Fruit fly (Drosophila melanogaster) whole organism, embryonic: ENCODE measurements around the gene CG5886.
A peak's percentile ranks its signal among the peaks of the same experiment; 100 is the strongest.

Experiments
- Awh ChIP-seq: fragments of 200-800 bp; sonication (Bioruptor generic); IDR thresholded peaks from 2 replicates; pipeline ENCODE4, ENCODE4 v1.3.6; 2022; ENCODE audit warnings: missing biosample characterization, missing genetic modification characterization
- Bdp1 ChIP-seq: fragments of 200-800 bp; sonication (Bioruptor generic); optimal IDR thresholded peaks from 3 replicates; lab custom pipeline; 2016; ENCODE audit warnings: missing biosample characterization, missing genetic modification characterization
- Bteb2 ChIP-seq: fragments of 200-800 bp; sonication (Bioruptor generic); optimal IDR thresholded peaks from 2 replicates; lab custom pipeline; 2016; ENCODE audit warnings: missing biosample characterization, missing genetic modification characterization
- CG10209 ChIP-seq: fragments of 200-800 bp; sonication (Bioruptor generic); optimal IDR thresholded peaks from 3 replicates; lab custom pipeline; 2017; ENCODE audit warnings: missing biosample characterization, mild to moderate bottlenecking, missing genetic modification characterization, missing genetic modification reagents
- CG11398 ChIP-seq: fragments of 200-800 bp; sonication (Bioruptor generic); optimal IDR thresholded peaks from 2 replicates; lab custom pipeline; 2016; ENCODE audit warnings: missing biosample characterization, missing genetic modification characterization
- CG11695 ChIP-seq: fragments of 200-800 bp; sonication (Bioruptor generic); IDR thresholded peaks from 3 replicates; pipeline ENCODE4 v1.3.6; 2022; ENCODE audit warnings: missing biosample characterization, missing genetic modification characterization
- CG12744 ChIP-seq: fragments of 200-800 bp; sonication (Bioruptor generic); optimal IDR thresholded peaks from 2 replicates; lab custom pipeline; 2016; ENCODE audit warnings: missing biosample characterization, missing genetic modification characterization
- CG14667 ChIP-seq: fragments of 200-800 bp; sonication (Bioruptor generic); IDR thresholded peaks from 2 replicates; pipeline ENCODE4 v1.3.6; 2022; ENCODE audit warnings: missing biosample characterization, missing genetic modification characterization
- CG1647 ChIP-seq: fragments of 200-800 bp; sonication (Bioruptor generic); optimal IDR thresholded peaks from 3 replicates; lab custom pipeline; 2016; ENCODE audit warnings: missing biosample characterization, missing genetic modification characterization
- CG17186 ChIP-seq: fragments of 200-800 bp; sonication (Bioruptor generic); optimal IDR thresholded peaks from 3 replicates; lab custom pipeline; 2017; ENCODE audit warnings: missing biosample characterization, missing genetic modification reagents, missing genetic modification characterization
- CG17359 ChIP-seq: fragments of 200-800 bp; sonication (Bioruptor generic); optimal IDR thresholded peaks from 3 replicates; lab custom pipeline; 2018; ENCODE audit warnings: missing biosample characterization, mild to moderate bottlenecking, missing genetic modification characterization, moderate library complexity
- CG17568 ChIP-seq: fragments of 200-800 bp; sonication (Bioruptor generic); optimal IDR thresholded peaks from 2 replicates; lab custom pipeline; 2018; ENCODE audit warnings: missing biosample characterization, mild to moderate bottlenecking, missing genetic modification characterization, moderate library complexity
- CG2129 ChIP-seq: fragments of 200-800 bp; sonication (Bioruptor generic); IDR thresholded peaks from 2 replicates; pipeline ENCODE4 v1.3.6; 2022; ENCODE audit warnings: missing biosample characterization, missing genetic modification characterization; ENCODE audit not compliant: partially characterized antibody
- CG3847 ChIP-seq: fragments of 200-800 bp; sonication (Bioruptor generic); IDR thresholded peaks from 2 replicates; pipeline ENCODE4 v1.3.6; 2022; ENCODE audit warnings: missing biosample characterization, missing genetic modification characterization
- CG4282 ChIP-seq: fragments of 200-800 bp; sonication (Bioruptor generic); optimal IDR thresholded peaks from 2 replicates; lab custom pipeline; 2016; ENCODE audit warnings: missing biosample characterization, missing genetic modification characterization
- CG5953 ChIP-seq: fragments of 200-800 bp; sonication (Bioruptor generic); IDR thresholded peaks from 2 replicates; pipeline ENCODE4 v1.3.6; 2022; ENCODE audit warnings: missing biosample characterization, missing genetic modification characterization
- CG6272 ChIP-seq: fragments of 200-800 bp; sonication (Bioruptor generic); IDR thresholded peaks from 2 replicates; pipeline ENCODE4 v1.3.6; 2022; ENCODE audit warnings: missing biosample characterization, missing genetic modification characterization
- CG8359 ChIP-seq: fragments of 200-800 bp; sonication (Bioruptor generic); optimal IDR thresholded peaks from 2 replicates; lab custom pipeline; 2017; ENCODE audit warnings: missing biosample characterization, mild to moderate bottlenecking, missing genetic modification characterization, borderline replicate concordance
- Camta ChIP-seq: fragments of 200-800 bp; sonication (Bioruptor generic); optimal IDR thresholded peaks from 2 replicates; lab custom pipeline; 2016; ENCODE audit warnings: missing biosample characterization, missing genetic modification characterization
- Dref ChIP-seq: fragments of 200-800 bp; sonication (Bioruptor generic); IDR thresholded peaks from 2 replicates; pipeline ENCODE4 v1.3.6; 2022; ENCODE audit warnings: missing biosample characterization, missing genetic modification characterization
- Gsc ChIP-seq: fragments of 200-800 bp; sonication (Bioruptor generic); IDR thresholded peaks from 2 replicates; pipeline ENCODE4 v1.3.6; 2022; ENCODE audit warnings: missing biosample characterization, missing genetic modification characterization
- HLH54F ChIP-seq: fragments of 200-800 bp; sonication (Bioruptor generic); optimal IDR thresholded peaks from 3 replicates; lab custom pipeline; 2016; ENCODE audit warnings: missing biosample characterization, missing genetic modification characterization
- HmgD ChIP-seq: fragments of 200-800 bp; sonication (Bioruptor generic); optimal IDR thresholded peaks from 3 replicates; lab custom pipeline; 2016; ENCODE audit warnings: missing biosample characterization, missing genetic modification characterization
- Lpt ChIP-seq: fragments of >200 bp; optimal IDR thresholded peaks from 2 replicates; lab custom pipeline; 2018; ENCODE audit warnings: missing biosample characterization, missing genetic modification characterization
- MTF-1 ChIP-seq: fragments of 200-800 bp; sonication (Bioruptor generic); optimal IDR thresholded peaks from 2 replicates; lab custom pipeline; 2018; ENCODE audit warnings: missing biosample characterization, mild to moderate bottlenecking, missing genetic modification characterization, borderline replicate concordance
- NK7.1 ChIP-seq: fragments of 200-800 bp; sonication (Bioruptor generic); optimal IDR thresholded peaks from 3 replicates; lab custom pipeline; 2016; ENCODE audit warnings: missing biosample characterization, missing genetic modification characterization
- Nf-YA ChIP-seq: fragments of 200-800 bp; sonication (Bioruptor generic); IDR thresholded peaks from 2 replicates; pipeline ENCODE4 v1.3.6; 2022; ENCODE audit warnings: missing biosample characterization, missing genetic modification characterization
- Sox102F ChIP-seq: fragments of 200-800 bp; sonication (Bioruptor generic); optimal IDR thresholded peaks from 2 replicates; lab custom pipeline; 2018; ENCODE audit warnings: missing biosample characterization, mild to moderate bottlenecking, missing genetic modification characterization, moderate library complexity
- Spps ChIP-seq: fragments of 200-800 bp; sonication (Bioruptor generic); optimal IDR thresholded peaks from 2 replicates; lab custom pipeline; 2018; ENCODE audit warnings: missing biosample characterization, mild to moderate bottlenecking, missing genetic modification characterization
- Xrp1 ChIP-seq: fragments of 200-800 bp; sonication (Bioruptor generic); IDR thresholded peaks from 2 replicates; pipeline ENCODE4 v1.3.6; 2022; ENCODE audit warnings: missing biosample characterization, missing genetic modification characterization
- bab2 ChIP-seq: fragments of 200-800 bp; sonication (Bioruptor generic); optimal IDR thresholded peaks from 2 replicates; lab custom pipeline; 2016; ENCODE audit warnings: missing biosample characterization, missing genetic modification characterization
- cato ChIP-seq: fragments of 200-800 bp; sonication (Bioruptor generic); optimal IDR thresholded peaks from 2 replicates; lab custom pipeline; 2016; ENCODE audit warnings: missing biosample characterization, missing genetic modification characterization, borderline replicate concordance
- caup ChIP-seq: fragments of 200-800 bp; sonication (Bioruptor generic); optimal IDR thresholded peaks from 3 replicates; lab custom pipeline; 2017; ENCODE audit warnings: missing biosample characterization, mild to moderate bottlenecking, missing genetic modification characterization, moderate library complexity; ENCODE audit not compliant: severe bottlenecking
- croc ChIP-seq: fragments of 200-800 bp; sonication (Bioruptor generic); conservative IDR thresholded peaks from 3 replicates; pipeline ENCODE4 v1.3.6; 2022; ENCODE audit warnings: missing biosample characterization, missing genetic modification characterization
- fu2 ChIP-seq: fragments of 200-800 bp; sonication (Bioruptor generic); optimal IDR thresholded peaks from 2 replicates; lab custom pipeline; 2016; ENCODE audit warnings: missing biosample characterization, missing genetic modification characterization
- grn ChIP-seq: fragments of 200-800 bp; sonication (Bioruptor generic); optimal IDR thresholded peaks from 3 replicates; lab custom pipeline; 2017; ENCODE audit warnings: missing biosample characterization, missing genetic modification characterization
- hbn ChIP-seq: fragments of 200-800 bp; sonication (Bioruptor generic); IDR thresholded peaks from 2 replicates; pipeline ENCODE4 v1.3.6; 2022; ENCODE audit warnings: missing biosample characterization, missing genetic modification characterization; ENCODE audit not compliant: partially characterized antibody
- lola ChIP-seq, 3 experiments: fragments of >200 bp in 2 of 3; fragments of 200-800 bp in 1 of 3; sonication (Bioruptor generic) in 1 of 3; optimal IDR thresholded peaks; 2 replicates each; lab custom pipeline; 2017 to 2019; ENCODE audit warnings: missing biosample characterization in 3 of 3, missing genetic modification characterization in 3 of 3, mild to moderate bottlenecking in 1 of 3, moderate library complexity in 1 of 3
- onecut ChIP-seq: fragments of 200-800 bp; sonication (Bioruptor generic); IDR thresholded peaks from 2 replicates; pipeline ENCODE4 v1.3.6; 2022; ENCODE audit warnings: missing biosample characterization, missing genetic modification characterization
- otp ChIP-seq: fragments of 200-800 bp; sonication (Bioruptor generic); IDR thresholded peaks from 3 replicates; pipeline ENCODE4, ENCODE4 v1.3.6; 2022; ENCODE audit warnings: missing biosample characterization, missing genetic modification characterization
- p53 ChIP-seq: fragments of 200-800 bp; sonication (Bioruptor generic); optimal IDR thresholded peaks from 2 replicates; lab custom pipeline; 2016; ENCODE audit warnings: missing biosample characterization, missing genetic modification characterization
- pho ChIP-seq: fragments of 200-800 bp; sonication (Bioruptor generic); optimal IDR thresholded peaks from 2 replicates; lab custom pipeline; 2016; ENCODE audit warnings: missing biosample characterization, missing genetic modification characterization
- pita ChIP-seq: fragments of 200-800 bp; sonication (Bioruptor generic); optimal IDR thresholded peaks from 2 replicates; lab custom pipeline; 2017; ENCODE audit warnings: missing biosample characterization, mild to moderate bottlenecking, missing genetic modification characterization
- sens-2 ChIP-seq: fragments of 200-800 bp; sonication (Bioruptor generic); IDR thresholded peaks from 2 replicates; pipeline ENCODE4 v1.3.6; 2022; ENCODE audit warnings: missing biosample characterization, missing genetic modification characterization
- tap ChIP-seq: fragments of 200-800 bp; optimal IDR thresholded peaks from 3 replicates; lab custom pipeline; 2019; ENCODE audit warnings: missing biosample characterization, mild to moderate bottlenecking, missing genetic modification characterization, moderate library complexity
- tgo ChIP-seq: fragments of 200-800 bp; sonication (Bioruptor generic); IDR thresholded peaks from 3 replicates; pipeline ENCODE4 v1.3.6; 2022; ENCODE audit warnings: missing biosample characterization, missing genetic modification characterization
- tll ChIP-seq, 2 experiments: fragments of 200-800 bp in 1 of 2; fragments of >200 bp in 1 of 2; sonication (Bioruptor generic) in 1 of 2; optimal IDR thresholded peaks; 2 replicates each; lab custom pipeline; 2017 to 2019; ENCODE audit warnings: missing biosample characterization in 2 of 2, missing genetic modification characterization in 2 of 2, mild to moderate bottlenecking in 1 of 2, moderate library complexity in 1 of 2
- vnd ChIP-seq: fragments of 200-800 bp; sonication (Bioruptor generic); IDR thresholded peaks from 3 replicates; pipeline ENCODE4 v1.3.6; 2022; ENCODE audit warnings: missing biosample characterization, missing genetic modification characterization; ENCODE audit not compliant: partially characterized antibody
- wek ChIP-seq: fragments of 200-800 bp; sonication (Bioruptor generic); optimal IDR thresholded peaks from 3 replicates; lab custom pipeline; 2018; ENCODE audit warnings: missing biosample characterization, mild to moderate bottlenecking, missing genetic modification characterization, moderate library complexity
- zen ChIP-seq: fragments of 200-800 bp; sonication (Bioruptor generic); optimal IDR thresholded peaks from 3 replicates; lab custom pipeline; 2018; ENCODE audit warnings: missing biosample characterization, mild to moderate bottlenecking, missing genetic modification characterization, moderate library complexity

CG5886 gene

dm6 chr3R:25885136-25885535 lies 33.7 kb downstream of the CG5886 start (continued):
- TF ChIP-seq CG17359 (peak; percentile 5), CG14667 (no peak), CG6272 (GFP tag; lab: Robert Waterston, UW) (no peak), CG1647 (GFP tag; lab: Kevin White, UChicago) (no peak), CG4282 (GFP tag; lab: Kevin White, UChicago) (no peak), hbn (GFP tag; lab: Robert Waterston, UW) (no peak), caup (GFP tag; lab: Kevin White, UChicago) (peak; percentile 19), CG8359 (GFP tag; lab: Kevin White, UChicago) (peak; percentile 19), Awh (GFP tag; lab: Robert Waterston, UW) (peak; percentile 56; the same call in 1 of the 2 replicates), lola (GFP tag; optimal IDR thresholded peaks at IDR 0.05; lab: Kevin White, UChicago) (peak in 1 of 3 experiments; percentile 35), Sox102F (GFP tag; lab: Kevin White, UChicago) (no peak), CG17568 (GFP tag; lab: Kevin White, UChicago) (peak; percentile 74), otp (peak; percentile 31; the same call in 1 of the 3 replicates), Bteb2 (no peak), zen (tag; lab: Kevin White, UChicago) (no peak), CG5953 (GFP tag; lab: Robert Waterston, UW) (0 out of 2 replicates have a peak, but pooled peaks have one; percentile 40), CG17186 (GFP tag; lab: Kevin White, UChicago) (no peak), Nf-YA (GFP tag; lab: Robert Waterston, UW) (peak; percentile 27; the same call in 1 of the 2 replicates), Camta (peak; percentile 18), CG2129 (GFP tag; lab: Robert Waterston, UW) (no peak), bab2 (peak; percentile 21), p53 (GFP tag; lab: Kevin White, UChicago) (no peak), Gsc (GFP tag; lab: Robert Waterston, UW) (no peak), vnd (no peak), Spps (tag; lab: Kevin White, UChicago) (no peak), wek (GFP tag; lab: Kevin White, UChicago) (peak; percentile 74), HLH54F (GFP tag; lab: Kevin White, UChicago) (no peak), Bdp1 (GFP tag; lab: Kevin White, UChicago) (no peak), Xrp1 (GFP tag; lab: Robert Waterston, UW) (peak; percentile 68), CG3847 (GFP tag; lab: Robert Waterston, UW) (no peak), grn (GFP tag; lab: Kevin White, UChicago) (peak; percentile 86), HmgD (GFP tag; lab: Kevin White, UChicago) (no peak), onecut (GFP tag; lab: Robert Waterston, UW) (peak; percentile 29; the same call in 1 of the 2 replicates), Dref (GFP tag; lab: Robert Waterston, UW) (no peak), CG10209 (peak; percentile 33), pita (no peak), Lpt (GFP tag; lab: Kevin White, UChicago) (no peak), sens-2 (GFP tag; lab: Robert Waterston, UW) (peak; percentile 77), tap (no peak), tll (GFP tag; optimal IDR thresholded peaks at IDR 0.05; lab: Kevin White, UChicago) (peak in 1 of 2 experiments; percentile 39), fu2 (GFP tag; lab: Kevin White, UChicago) (no peak), tgo (no peak), MTF-1 (GFP tag; lab: Kevin White, UChicago) (peak; percentile 73), CG11695 (0 out of 3 replicates have a peak, but pooled peaks have one; percentile 30), pho (GFP tag; lab: Kevin White, UChicago) (no peak), croc (no peak), cato (no peak), NK7.1 (GFP tag; lab: Kevin White, UChicago) (peak; percentile 29), CG11398 (GFP tag; lab: Kevin White, UChicago) (peak; percentile 30), CG12744 (GFP tag; lab: Kevin White, UChicago) (no peak)
